Worm (Caenorhabditis elegans): ENCODE results near the gene asp-2.

DNA sequence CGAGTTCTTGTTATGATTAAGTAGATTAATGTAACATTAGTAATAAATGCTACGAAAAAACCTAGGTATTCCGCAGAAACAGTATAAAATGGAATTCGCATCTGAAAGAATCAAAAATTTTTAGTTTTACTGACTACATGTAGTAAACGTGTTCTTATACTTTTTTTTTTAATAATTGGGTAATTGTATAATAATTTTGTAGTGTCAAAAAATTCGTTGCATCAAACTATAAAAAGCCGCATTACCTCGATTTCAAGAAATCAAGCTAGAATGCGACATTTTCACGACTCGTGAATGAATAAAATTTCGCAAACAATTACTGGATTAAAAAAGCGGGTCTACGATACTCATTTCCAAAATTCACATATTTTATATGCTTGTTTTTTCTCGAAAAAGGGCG, 46.3 kb downstream of the asp-2 start, which contains the start of gene str-94:
- no peak for TF ChIP-seq dve-1 (tag; optimal IDR thresholded peaks at IDR 0.05)
- TF ChIP-seq lin-11 (tag; optimal IDR thresholded peaks at IDR 0.05) = no peak
- no peak for TF ChIP-seq pqm-1 (tag; optimal IDR thresholded peaks at IDR 0.05)
- TF ChIP-seq che-1 (tag; optimal IDR thresholded peaks at IDR 0.05) = no peak
- TF ChIP-seq fkh-10 (GFP tag; optimal IDR thresholded peaks at IDR 0.05) = no peak
- TF ChIP-seq C38D4.7 (GFP tag; optimal IDR thresholded peaks at IDR 0.05) = no peak
- no peak for TF ChIP-seq tbx-7 (tag; optimal IDR thresholded peaks at IDR 0.05)
- TF ChIP-seq ceh-9 (tag; optimal IDR thresholded peaks at IDR 0.05) = no peak

All from whole organism, late embryonic.